Worm (Caenorhabditis elegans): ENCODE measurements around the gene Y45F10D.6.

Y45F10D.6 gene

ce11 chrIV:13783237-13784012, 14.3 kb downstream of the Y45F10D.6 start, which contains the start of gene iscu-1 (continued):
- TF ChIP-seq F44E2.7 (GFP tag; IDR thresholded peaks at IDR 0.05) (no peak), saeg-2 (GFP tag; IDR thresholded peaks at IDR 0.05) (no peak), egl-27 (tag; optimal IDR thresholded peaks at IDR 0.05) (no peak), ztf-11 (tag; optimal IDR thresholded peaks at IDR 0.05) (no peak), unc-62 (GFP tag; optimal IDR thresholded peaks at IDR 0.05 in 1 of 2) (no peak), unc-62 (tag; optimal IDR thresholded peaks at IDR 0.05) (no peak), dve-1 (tag; optimal IDR thresholded peaks at IDR 0.05; ENCODE audit: insufficient read depth) (peak; percentile 48), aha-1 (tag) (peak; percentile 35), ztf-7 (tag; optimal IDR thresholded peaks at IDR 0.05) (peak; percentile 81), fkh-10 (GFP tag; optimal IDR thresholded peaks at IDR 0.05) (no peak), zip-2 (tag; optimal IDR thresholded peaks at IDR 0.05) (no peak), snpc-1.2 (GFP tag; IDR thresholded peaks at IDR 0.05) (peak; percentile 88), jun-1 (tag; optimal IDR thresholded peaks at IDR 0.05) (no peak)

- no peak for TF ChIP-seq ctbp-1 (GFP tag; IDR thresholded peaks at IDR 0.05)
- peak; percentile 42; the same call in 1 of the 2 replicates for TF ChIP-seq snpc-1.2 (GFP tag; IDR thresholded peaks at IDR 0.05)
- TF ChIP-seq pha-4 (GFP tag; IDR thresholded peaks at IDR 0.05), result 0 out of 2 replicates have a peak, but pooled peaks have one; percentile 19
- TF ChIP-seq pha-4 (tag; optimal IDR thresholded peaks at IDR 0.05), result no peak
Measured at ce11 chrIV:13782319-13782718, 15.4 kb downstream of the Y45F10D.6 start.

ce11 chrIV:13778710-13779109, 19.0 kb downstream of the Y45F10D.6 start, which contains the start of gene gly-10:
Gene gly-10, plus strand, starts transcription at chrIV:13779096.
- TF ChIP-seq unc-62 (GFP tag; optimal IDR thresholded peaks at IDR 0.05 in 1 of 2), result no peak
- TF ChIP-seq unc-62 (tag; optimal IDR thresholded peaks at IDR 0.05), result no peak
- peak; percentile 61 for TF ChIP-seq snpc-1.2 (GFP tag; IDR thresholded peaks at IDR 0.05)

ce11 chrIV:13777480-13777879, 20.2 kb downstream of the Y45F10D.6 start, which contains the start of gene rpl-18:
Gene rpl-18, plus strand, starts transcription at chrIV:13777865.
- TF ChIP-seq fos-1 (tag; optimal IDR thresholded peaks at IDR 0.05), result no peak
- no peak for TF ChIP-seq madf-5 (GFP tag; IDR thresholded peaks at IDR 0.05)
- no peak for TF ChIP-seq dmd-9 (GFP tag; IDR thresholded peaks at IDR 0.05)
- no peak for TF ChIP-seq zag-1 (tag; optimal IDR thresholded peaks at IDR 0.05)
- peak; percentile 72 for TF ChIP-seq lin-13 (GFP tag; optimal IDR thresholded peaks at IDR 0.05)
- peak; percentile 8 for TF ChIP-seq unc-130 (GFP tag; optimal IDR thresholded peaks at IDR 0.05)
- TF ChIP-seq arid-1 (GFP tag; conservative IDR thresholded peaks at IDR 0.05), result no peak
- TF ChIP-seq nhr-42 (GFP tag; IDR thresholded peaks at IDR 0.05), result no peak
- no peak for TF ChIP-seq Y105C5A.15 (GFP tag; IDR thresholded peaks at IDR 0.05)
- peak; percentile 43 for TF ChIP-seq nhr-77 (tag; optimal IDR thresholded peaks at IDR 0.05)
- no peak for TF ChIP-seq lin-15B (tag; optimal IDR thresholded peaks at IDR 0.05)
- peak in 1 of 2 experiments; percentile 30 for TF ChIP-seq mdl-1 (tag; optimal IDR thresholded peaks at IDR 0.05)
- no peak for TF ChIP-seq F37D6.2 (tag; optimal IDR thresholded peaks at IDR 0.05)
- peak; percentile 57 for TF ChIP-seq mep-1 (tag; optimal IDR thresholded peaks at IDR 0.05)
- peak; percentile 48 for TF ChIP-seq nhr-11 (tag; optimal IDR thresholded peaks at IDR 0.05)
- peak; percentile 57 for TF ChIP-seq lin-38 (GFP tag; IDR thresholded peaks at IDR 0.05)
- peak; percentile 98 for TF ChIP-seq T20F7.1 (GFP tag; optimal IDR thresholded peaks at IDR 0.05)
- no peak for TF ChIP-seq attf-4 (tag; optimal IDR thresholded peaks at IDR 0.05)
- TF ChIP-seq ztf-7 (tag; optimal IDR thresholded peaks at IDR 0.05), result peak; percentile 84
- no peak for TF ChIP-seq hif-1 (tag; optimal IDR thresholded peaks at IDR 0.05)
- no peak for TF ChIP-seq pha-4 (GFP tag; IDR thresholded peaks at IDR 0.05)
- no peak for TF ChIP-seq pha-4 (tag; optimal IDR thresholded peaks at IDR 0.05)
- peak; percentile 71 for TF ChIP-seq nhr-6 (tag; optimal IDR thresholded peaks at IDR 0.05)
- TF ChIP-seq Y5F2A.4 (GFP tag; optimal IDR thresholded peaks at IDR 0.05), result no peak
- peak; percentile 4 for TF ChIP-seq ama-1 (optimal IDR thresholded peaks at IDR 0.05)
- peak in 1 of 2 experiments; percentile 92 for TF ChIP-seq lsy-2 (tag; optimal IDR thresholded peaks at IDR 0.05)
- TF ChIP-seq saeg-2 (GFP tag; IDR thresholded peaks at IDR 0.05), result no peak
- TF ChIP-seq Y48G9A.11 (GFP tag; IDR thresholded peaks at IDR 0.05), result peak; percentile 95
- TF ChIP-seq hmg-1.1 (GFP tag; IDR thresholded peaks at IDR 0.05), result 0 out of 2 replicates have a peak, but pooled peaks have one; percentile 34
- TF ChIP-seq ctbp-1 (GFP tag; IDR thresholded peaks at IDR 0.05), result no peak
- TF ChIP-seq nhr-25 (tag; optimal IDR thresholded peaks at IDR 0.05; ENCODE audit: borderline replicate concordance, insufficient read depth), result no peak
- TF ChIP-seq fkh-10 (GFP tag; optimal IDR thresholded peaks at IDR 0.05), result peak; percentile 20
- peak; percentile 85 for TF ChIP-seq hlh-30 (tag; optimal IDR thresholded peaks at IDR 0.05; ENCODE audit: insufficient read depth)
- TF ChIP-seq dve-1 (tag; optimal IDR thresholded peaks at IDR 0.05; ENCODE audit: insufficient read depth), result peak; percentile 72
